Worm (Caenorhabditis elegans): Measurements from ENCODE around the gene ssup-72.
A peak's percentile ranks its signal among the peaks of the same experiment; 100 is the strongest.

Gene ssup-72

DNA sequence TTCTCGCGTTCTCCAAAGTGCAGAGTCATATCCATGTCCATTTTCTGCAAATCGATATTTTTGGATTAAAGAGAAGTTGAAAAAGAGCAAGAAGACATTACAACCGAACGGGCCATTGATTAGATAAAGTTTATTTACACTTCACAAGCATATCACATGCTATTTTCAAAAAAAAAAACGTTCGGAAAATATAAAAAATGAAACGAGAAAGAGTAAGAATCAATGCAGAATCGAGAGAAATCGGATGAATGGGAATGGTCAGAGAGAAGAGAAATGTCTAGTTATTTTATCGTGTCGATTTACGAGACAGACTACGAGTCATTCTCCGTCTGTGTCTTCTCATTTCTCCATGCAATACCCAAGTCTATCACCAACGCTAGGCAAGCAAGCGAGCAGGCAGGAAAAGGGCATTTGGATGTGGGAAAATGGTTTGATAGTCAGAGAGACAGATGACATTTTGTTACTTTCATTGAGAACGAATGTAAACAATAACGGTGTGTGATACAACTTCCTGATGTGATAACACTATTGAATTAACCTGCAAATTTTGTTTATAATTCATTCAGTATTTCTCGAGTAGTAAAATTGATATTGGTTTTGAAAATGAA is 23.8 kb downstream of the ssup-72 start, which contains the start of gene F31E8.4 (continued):
- TF ChIP-seq saeg-2 (GFP tag; IDR thresholded peaks at IDR 0.05): no peak
- TF ChIP-seq nhr-111 (GFP tag; optimal IDR thresholded peaks at IDR 0.05): no peak
- no peak for TF ChIP-seq ama-1 (optimal IDR thresholded peaks at IDR 0.05)
- TF ChIP-seq egl-43 (GFP tag; IDR thresholded peaks at IDR 0.05): no peak
- no peak for TF ChIP-seq snpc-4 (tag; optimal IDR thresholded peaks at IDR 0.05)
- no peak for TF ChIP-seq Y48G9A.11 (GFP tag; IDR thresholded peaks at IDR 0.05)
- no peak for TF ChIP-seq hmg-1.1 (GFP tag; IDR thresholded peaks at IDR 0.05)
- no peak for TF ChIP-seq gei-8 (GFP tag; optimal IDR thresholded peaks at IDR 0.05)
- TF ChIP-seq tra-1 (GFP tag; IDR thresholded peaks at IDR 0.05): 0 out of 2 replicates have a peak, but pooled peaks have one; percentile 18
- no peak for TF ChIP-seq zag-1 (tag; optimal IDR thresholded peaks at IDR 0.05)
- no peak for TF ChIP-seq ztf-11 (tag; optimal IDR thresholded peaks at IDR 0.05)

DNA sequence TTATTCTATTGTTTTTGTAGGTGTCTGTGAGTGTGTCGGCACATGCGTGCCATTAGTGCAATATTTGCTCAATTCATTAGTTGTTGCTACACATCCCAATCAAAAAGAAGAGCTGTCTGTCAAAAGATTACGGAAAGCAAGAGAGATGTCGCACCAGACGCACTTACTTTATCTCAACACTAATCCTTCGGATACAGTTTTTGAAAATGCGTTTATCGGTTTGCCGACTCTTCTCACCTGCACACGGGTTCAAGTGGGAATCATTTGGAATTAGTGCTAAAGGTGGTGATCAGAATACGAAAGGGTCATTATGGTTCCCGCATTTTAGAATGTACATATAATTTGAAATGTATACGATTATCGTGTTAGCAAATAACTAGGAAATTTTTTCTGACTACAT is 24.9 kb downstream of the ssup-72 start:
- peak in 1 of 2 experiments; percentile 70 for TF ChIP-seq unc-62 (GFP tag; optimal IDR thresholded peaks at IDR 0.05 in 1 of 2)
- TF ChIP-seq unc-62 (tag; optimal IDR thresholded peaks at IDR 0.05): no peak
- no peak for TF ChIP-seq zag-1 (tag; optimal IDR thresholded peaks at IDR 0.05)
- TF ChIP-seq daf-8 (GFP tag; IDR thresholded peaks at IDR 0.05): no peak
- TF ChIP-seq spr-3 (GFP tag; optimal IDR thresholded peaks at IDR 0.05): no peak
- no peak for TF ChIP-seq F44E2.7 (GFP tag; IDR thresholded peaks at IDR 0.05)

- no peak for TF ChIP-seq nhr-10 (tag; optimal IDR thresholded peaks at IDR 0.05)
- no peak for TF ChIP-seq ZK337.2 (GFP tag; IDR thresholded peaks at IDR 0.05)
- no peak for TF ChIP-seq F37D6.2 (tag; optimal IDR thresholded peaks at IDR 0.05)
- TF ChIP-seq ZK546.5 (tag; optimal IDR thresholded peaks at IDR 0.05): no peak
- TF ChIP-seq D1046.2 (GFP tag; IDR thresholded peaks at IDR 0.05): no peak
- TF ChIP-seq fos-1 (tag; optimal IDR thresholded peaks at IDR 0.05): no peak
- TF ChIP-seq ctbp-1 (GFP tag; IDR thresholded peaks at IDR 0.05): no peak
- TF ChIP-seq nhr-111 (GFP tag; optimal IDR thresholded peaks at IDR 0.05): no peak
- no peak for TF ChIP-seq hif-1 (tag; optimal IDR thresholded peaks at IDR 0.05)
- TF ChIP-seq zfp-2 (tag; optimal IDR thresholded peaks at IDR 0.05): no peak
- no peak for TF ChIP-seq mdt-29 (GFP tag; IDR thresholded peaks at IDR 0.05)
- TF ChIP-seq lim-7 (GFP tag; IDR thresholded peaks at IDR 0.05): no peak
- TF ChIP-seq ceh-44 (GFP tag; IDR thresholded peaks at IDR 0.05): no peak
- TF ChIP-seq nhr-48 (tag; optimal IDR thresholded peaks at IDR 0.05): no peak
- TF ChIP-seq lin-1 (GFP tag; IDR thresholded peaks at IDR 0.05): no peak
These were observed 26.6 kb downstream of the ssup-72 start, which contains the start of gene tab-1 for ce11 chrII:6803024-6803423. Gene tab-1, plus strand, starts transcription at chrII:6803324.

ce11 chrII:6807162-6807561 is 30.8 kb downstream of the ssup-72 start, which contains the start of gene F31E8.5:
Gene F31E8.5, minus strand, starts transcription at chrII:6807262.
- TF ChIP-seq ZK546.5 (tag; optimal IDR thresholded peaks at IDR 0.05): no peak
- TF ChIP-seq mep-1 (tag; optimal IDR thresholded peaks at IDR 0.05): no peak
- no peak for TF ChIP-seq ctbp-1 (GFP tag; IDR thresholded peaks at IDR 0.05)

DNA sequence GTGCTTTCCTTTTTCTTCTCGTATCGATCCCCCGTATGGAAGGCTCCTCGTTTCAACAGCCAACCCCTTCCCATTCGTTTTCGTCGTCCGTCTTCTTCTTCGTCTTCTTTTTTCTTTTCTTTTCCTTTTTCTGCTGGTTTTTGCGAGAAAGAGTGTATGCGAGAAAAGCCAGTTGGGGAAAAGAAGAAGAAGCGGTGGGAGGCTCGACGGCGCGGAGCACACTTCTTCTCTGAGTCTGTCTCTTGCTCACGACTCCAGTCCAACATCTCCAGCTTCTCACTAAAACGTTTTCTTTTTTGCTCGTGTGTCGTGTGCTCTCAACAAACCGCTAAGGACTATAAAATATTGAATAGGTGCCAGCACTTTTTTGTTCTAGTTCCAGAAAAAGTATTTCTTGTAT is 32.1 kb downstream of the ssup-72 start:
- TF ChIP-seq lin-1 (GFP tag; IDR thresholded peaks at IDR 0.05) (no peak), daf-8 (GFP tag; IDR thresholded peaks at IDR 0.05) (no peak), arid-1 (GFP tag; conservative IDR thresholded peaks at IDR 0.05) (no peak), duxl-1 (tag; optimal IDR thresholded peaks at IDR 0.05; ENCODE audit: poor library complexity) (no peak), nhr-102 (tag; optimal IDR thresholded peaks at IDR 0.05) (no peak), R02D3.7 (tag; optimal IDR thresholded peaks at IDR 0.05) (no peak), rbr-2 (tag; optimal IDR thresholded peaks at IDR 0.05) (peak; percentile 53), Y105C5A.15 (GFP tag; IDR thresholded peaks at IDR 0.05) (no peak), lin-15B (tag; optimal IDR thresholded peaks at IDR 0.05) (no peak), hmg-1.1 (GFP tag; IDR thresholded peaks at IDR 0.05) (peak; percentile 75), skn-1 (tag; optimal IDR thresholded peaks at IDR 0.05) (no peak), nhr-6 (tag; optimal IDR thresholded peaks at IDR 0.05) (no peak), unc-62 (GFP tag; optimal IDR thresholded peaks at IDR 0.05 in 1 of 2) (peak in 1 of 2 experiments; percentile 92), unc-62 (tag; optimal IDR thresholded peaks at IDR 0.05) (no peak), pqm-1 (tag; optimal IDR thresholded peaks at IDR 0.05) (no peak), aha-1 (tag) (peak; percentile 96), egl-27 (tag; optimal IDR thresholded peaks at IDR 0.05) (no peak), fkh-10 (GFP tag; optimal IDR thresholded peaks at IDR 0.05) (peak; percentile 74), nhr-48 (tag; optimal IDR thresholded peaks at IDR 0.05) (no peak), nhr-76 (tag; optimal IDR thresholded peaks at IDR 0.05) (no peak), lsy-2 (tag; optimal IDR thresholded peaks at IDR 0.05) (peak in 1 of 2 experiments; percentile 18)
